Fruit fly (Drosophila melanogaster) whole organism, prepupa: ENCODE results near the gene c12.1.

Source experiments
- Blimp-1 ChIP-seq: fragments of 200-800 bp; sonication (Bioruptor generic); optimal IDR thresholded peaks from 3 replicates; lab custom pipeline; 2017; ENCODE audit warnings: missing biosample characterization, missing genetic modification characterization, mild to moderate bottlenecking, moderate library complexity, missing genetic modification reagents
- CG10631 ChIP-seq: fragments of 200-800 bp; sonication (Bioruptor generic); optimal IDR thresholded peaks from 2 replicates; lab custom pipeline; 2016; ENCODE audit warnings: missing biosample characterization, missing genetic modification characterization
- CG10669 ChIP-seq: fragments of 200-800 bp; sonication (Bioruptor generic); optimal IDR thresholded peaks from 3 replicates; lab custom pipeline; 2018; ENCODE audit warnings: missing biosample characterization, mild to moderate bottlenecking, missing genetic modification characterization, moderate library complexity
- CG11294 ChIP-seq: fragments of 200-800 bp; sonication (Bioruptor generic); IDR thresholded peaks from 2 replicates; pipeline ENCODE4 v1.3.6; 2022; ENCODE audit warnings: missing biosample characterization, missing genetic modification characterization
- CG11762 ChIP-seq: fragments of 200-800 bp; sonication (Bioruptor generic); optimal IDR thresholded peaks from 3 replicates; lab custom pipeline; 2016; ENCODE audit warnings: missing biosample characterization, missing genetic modification characterization; ENCODE audit not compliant: insufficient read depth
- CG11902 ChIP-seq: fragments of 200-800 bp; sonication (Bioruptor generic); optimal IDR thresholded peaks from 3 replicates; lab custom pipeline; 2016; ENCODE audit warnings: missing biosample characterization, missing genetic modification characterization
- CG15336 ChIP-seq: fragments of 200-800 bp; sonication (Bioruptor generic); IDR thresholded peaks from 2 replicates; pipeline ENCODE4 v1.3.6; 2022; ENCODE audit warnings: missing biosample characterization, missing genetic modification characterization
- CG1621 ChIP-seq: fragments of 200-800 bp; sonication (Bioruptor generic); optimal IDR thresholded peaks from 3 replicates; lab custom pipeline; 2018; ENCODE audit warnings: missing biosample characterization, mild to moderate bottlenecking, missing genetic modification characterization
- CG16779 ChIP-seq: fragments of 200-800 bp; sonication (Bioruptor generic); optimal IDR thresholded peaks from 3 replicates; lab custom pipeline; 2017; ENCODE audit warnings: missing biosample characterization, mild to moderate bottlenecking, missing genetic modification characterization
- CG3032 ChIP-seq: fragments of 200-800 bp; optimal IDR thresholded peaks from 2 replicates; lab custom pipeline; 2019; ENCODE audit warnings: missing biosample characterization, mild to moderate bottlenecking, missing genetic modification characterization, moderate library complexity
- CG31627 ChIP-seq: fragments of 200-800 bp; sonication (Bioruptor generic); optimal IDR thresholded peaks from 3 replicates; lab custom pipeline; 2016; ENCODE audit warnings: missing biosample characterization, missing genetic modification characterization
- CG32006 ChIP-seq: fragments of 200-800 bp; sonication (Bioruptor generic); optimal IDR thresholded peaks from 3 replicates; lab custom pipeline; 2017; ENCODE audit warnings: missing biosample characterization, mild to moderate bottlenecking, missing genetic modification characterization
- CG34406 ChIP-seq: fragments of 200-800 bp; sonication (Bioruptor generic); optimal IDR thresholded peaks from 3 replicates; lab custom pipeline; 2016; ENCODE audit warnings: missing biosample characterization, missing genetic modification characterization
- CG3919 ChIP-seq: fragments of 200-800 bp; sonication (Bioruptor generic); optimal IDR thresholded peaks from 3 replicates; lab custom pipeline; 2016; ENCODE audit warnings: missing biosample characterization, missing genetic modification characterization
- CG4318 ChIP-seq: fragments of 200-800 bp; sonication (Bioruptor generic); optimal IDR thresholded peaks from 3 replicates; lab custom pipeline; 2017; ENCODE audit warnings: missing biosample characterization, mild to moderate bottlenecking, missing genetic modification characterization
- CG6163 ChIP-seq: fragments of 200-800 bp; sonication (Bioruptor generic); IDR thresholded peaks from 3 replicates; pipeline ENCODE4 v1.3.6; 2022; ENCODE audit warnings: missing biosample characterization, missing genetic modification characterization
- CG6276 ChIP-seq: fragments of 200-800 bp; sonication (Bioruptor generic); optimal IDR thresholded peaks from 2 replicates; lab custom pipeline; 2017; ENCODE audit warnings: missing biosample characterization, mild to moderate bottlenecking, missing genetic modification characterization
- CG6792 ChIP-seq: fragments of 200-800 bp; sonication (Bioruptor generic); optimal IDR thresholded peaks from 3 replicates; lab custom pipeline; 2016; ENCODE audit warnings: missing biosample characterization, missing genetic modification characterization
- CG6808 ChIP-seq: fragments of 200-800 bp; sonication (Bioruptor generic); optimal IDR thresholded peaks from 3 replicates; lab custom pipeline; 2017; ENCODE audit warnings: missing biosample characterization, missing genetic modification characterization, mild to moderate bottlenecking, moderate library complexity, missing genetic modification reagents
- CG7368 ChIP-seq: fragments of 200-800 bp; sonication (Bioruptor generic); optimal IDR thresholded peaks from 3 replicates; lab custom pipeline; 2016; ENCODE audit warnings: missing biosample characterization, missing genetic modification characterization
- CG8119 ChIP-seq: fragments of 200-800 bp; sonication (Bioruptor generic); IDR thresholded peaks from 3 replicates; pipeline ENCODE4 v1.3.6; 2022; ENCODE audit warnings: missing biosample characterization, missing genetic modification characterization
- CG8632 ChIP-seq: fragments of 200-800 bp; sonication (Bioruptor generic); optimal IDR thresholded peaks from 3 replicates; lab custom pipeline; 2016; ENCODE audit warnings: missing biosample characterization, missing genetic modification characterization
- CG9139 ChIP-seq: fragments of 200-800 bp; sonication (Bioruptor generic); optimal IDR thresholded peaks from 3 replicates; lab custom pipeline; 2017; ENCODE audit warnings: missing biosample characterization, mild to moderate bottlenecking, missing genetic modification characterization
- Eip78C ChIP-seq: fragments of 200-800 bp; sonication (Bioruptor generic); peaks from one replicate; lab custom pipeline; 2016; ENCODE audit warnings: missing biosample characterization, missing genetic modification characterization
- Eip93F ChIP-seq: fragments of 200-800 bp; sonication (Bioruptor generic); optimal IDR thresholded peaks from 2 replicates; lab custom pipeline; 2016; ENCODE audit warnings: missing biosample characterization, mild to moderate bottlenecking, missing genetic modification characterization
- Ets21C ChIP-seq: fragments of 200-800 bp; sonication (Bioruptor generic); optimal IDR thresholded peaks from 3 replicates; lab custom pipeline; 2016; ENCODE audit warnings: missing biosample characterization, missing genetic modification characterization
- Ets96B ChIP-seq: fragments of 200-800 bp; optimal IDR thresholded peaks from 2 replicates; lab custom pipeline; 2019; ENCODE audit warnings: missing biosample characterization, mild to moderate bottlenecking, missing genetic modification characterization, moderate library complexity
- Gug ChIP-seq: fragments of 200-800 bp; sonication (Bioruptor generic); IDR thresholded peaks from 2 replicates; pipeline ENCODE4 v1.3.6; 2022; ENCODE audit warnings: missing biosample characterization, missing genetic modification characterization
- Hr38 ChIP-seq: sonication (Bioruptor generic); optimal IDR thresholded peaks from 2 replicates; lab custom pipeline; 2016; ENCODE audit warnings: missing biosample characterization, missing genetic modification characterization
- Hr39 ChIP-seq: fragments of 200-800 bp; sonication (Bioruptor generic); optimal IDR thresholded peaks from 2 replicates; lab custom pipeline; 2016; ENCODE audit warnings: missing biosample characterization, missing genetic modification characterization
- Hr4 ChIP-seq: fragments of 200-800 bp; sonication (Bioruptor generic); optimal IDR thresholded peaks from 3 replicates; lab custom pipeline; 2016; ENCODE audit warnings: missing biosample characterization, missing genetic modification characterization
- Lpt ChIP-seq: fragments of 200-800 bp; sonication (Bioruptor generic); optimal IDR thresholded peaks from 3 replicates; lab custom pipeline; 2016; ENCODE audit warnings: missing biosample characterization, missing genetic modification characterization
- Met ChIP-seq: fragments of 200-800 bp; sonication (Bioruptor generic); optimal IDR thresholded peaks from 3 replicates; lab custom pipeline; 2016; ENCODE audit warnings: missing biosample characterization, missing genetic modification characterization
- OdsH ChIP-seq: fragments of 200-800 bp; sonication (Bioruptor generic); optimal IDR thresholded peaks from 3 replicates; lab custom pipeline; 2016; ENCODE audit warnings: missing biosample characterization, missing genetic modification characterization
- Smox ChIP-seq: fragments of 200-800 bp; sonication (Bioruptor generic); optimal IDR thresholded peaks from 3 replicates; lab custom pipeline; 2016; ENCODE audit warnings: missing biosample characterization, missing genetic modification characterization
- Sox102F ChIP-seq: fragments of 200-800 bp; sonication (Bioruptor generic); optimal IDR thresholded peaks from 2 replicates; lab custom pipeline; 2016; ENCODE audit warnings: missing biosample characterization, mild to moderate bottlenecking, missing genetic modification characterization
- Sox14 ChIP-seq: fragments of 200-800 bp; sonication (Bioruptor generic); optimal IDR thresholded peaks from 3 replicates; lab custom pipeline; 2016; ENCODE audit warnings: missing biosample characterization, missing genetic modification characterization
- Sox15 ChIP-seq: fragments of 200-800 bp; sonication (Bioruptor generic); optimal IDR thresholded peaks from 3 replicates; lab custom pipeline; 2016; ENCODE audit warnings: missing biosample characterization, missing genetic modification characterization
- achi ChIP-seq: fragments of 200-800 bp; sonication (Bioruptor generic); optimal IDR thresholded peaks from 3 replicates; lab custom pipeline; 2016; ENCODE audit warnings: missing biosample characterization, missing genetic modification characterization
- cyc ChIP-seq: fragments of 200-800 bp; sonication (Bioruptor generic); optimal IDR thresholded peaks from 3 replicates; lab custom pipeline; 2016; ENCODE audit warnings: missing biosample characterization, missing genetic modification characterization
- dac ChIP-seq: fragments of 200-800 bp; sonication (Bioruptor generic); optimal IDR thresholded peaks from 2 replicates; lab custom pipeline; 2017; ENCODE audit warnings: missing biosample characterization, mild to moderate bottlenecking, missing genetic modification characterization
- dsx ChIP-seq: fragments of 200-800 bp; optimal IDR thresholded peaks from 3 replicates; lab custom pipeline; 2019; ENCODE audit warnings: missing biosample characterization, mild to moderate bottlenecking, missing genetic modification characterization, moderate library complexity; ENCODE audit not compliant: poor library complexity, severe bottlenecking
- eg ChIP-seq: fragments of 200-800 bp; sonication (Bioruptor generic); IDR thresholded peaks from 3 replicates; pipeline ENCODE4 v1.3.6; 2022; ENCODE audit warnings: missing biosample characterization, missing genetic modification characterization
- esn ChIP-seq: fragments of 200-800 bp; sonication (Bioruptor generic); optimal IDR thresholded peaks from 2 replicates; lab custom pipeline; 2016; ENCODE audit warnings: missing biosample characterization, mild to moderate bottlenecking, missing genetic modification characterization, moderate library complexity
- fd59A ChIP-seq: fragments of 200-800 bp; sonication (Bioruptor generic); optimal IDR thresholded peaks from 2 replicates; lab custom pipeline; 2017; ENCODE audit warnings: missing biosample characterization, mild to moderate bottlenecking, missing genetic modification characterization, missing genetic modification reagents
- fd85E ChIP-seq: fragments of 200-800 bp; sonication (Bioruptor generic); optimal IDR thresholded peaks from 3 replicates; lab custom pipeline; 2016; ENCODE audit warnings: missing biosample characterization, missing genetic modification characterization
- lz ChIP-seq: fragments of 200-800 bp; sonication (Bioruptor generic); optimal IDR thresholded peaks from 3 replicates; lab custom pipeline; 2016; ENCODE audit warnings: missing biosample characterization, missing genetic modification characterization
- net ChIP-seq: fragments of 200-800 bp; sonication (Bioruptor generic); optimal IDR thresholded peaks from 3 replicates; lab custom pipeline; 2016; ENCODE audit warnings: missing biosample characterization, missing genetic modification characterization
- pdm3 ChIP-seq: fragments of 200-800 bp; sonication (Bioruptor generic); optimal IDR thresholded peaks from 3 replicates; lab custom pipeline; 2016; ENCODE audit warnings: missing biosample characterization, missing genetic modification characterization
- spab ChIP-seq: fragments of 200-800 bp; sonication (Bioruptor generic); optimal IDR thresholded peaks from 2 replicates; lab custom pipeline; 2017; ENCODE audit warnings: missing biosample characterization, mild to moderate bottlenecking, missing genetic modification characterization, missing genetic modification reagents
- ss ChIP-seq, 2 experiments: fragments of 200-800 bp; sonication (Bioruptor generic); optimal IDR thresholded peaks; 2 replicates in 1 of 2; 3 replicates in 1 of 2; lab custom pipeline; 2017 to 2018; ENCODE audit warnings: mild to moderate bottlenecking in 2 of 2, missing biosample characterization in 2 of 2, missing genetic modification characterization in 2 of 2, moderate library complexity in 1 of 2
- svp ChIP-seq: fragments of 200-800 bp; sonication (Bioruptor generic); peaks from one replicate; lab custom pipeline; 2016; ENCODE audit warnings: missing biosample characterization, missing genetic modification characterization
- topi ChIP-seq: fragments of 200-800 bp; sonication (Bioruptor generic); optimal IDR thresholded peaks from 3 replicates; lab custom pipeline; 2016; ENCODE audit warnings: missing biosample characterization, missing genetic modification characterization

c12.1 gene

dm6 chrX:9317100-9317499 lies 1.9 kb downstream of the c12.1 start:
- TF ChIP-seq Eip78C (GFP tag; lab: Kevin White, UChicago) (peak; percentile 72), Hr4 (GFP tag; lab: Kevin White, UChicago) (no peak), fd59A (GFP tag; lab: Kevin White, UChicago) (no peak), fd85E (GFP tag; lab: Kevin White, UChicago) (no peak), topi (GFP tag; lab: Kevin White, UChicago) (peak; percentile 25), CG3032 (tag; lab: Kevin White, UChicago) (no peak), net (GFP tag; lab: Kevin White, UChicago) (no peak), CG7368 (GFP tag; lab: Kevin White, UChicago) (no peak), Met (peak; percentile 30), dsx (GFP tag; lab: Kevin White, UChicago) (no peak), eg (GFP tag; lab: Robert Waterston, UW) (no peak), Ets96B (tag; lab: Kevin White, UChicago) (peak; percentile 18), CG34406 (no peak), CG3919 (GFP tag; lab: Kevin White, UChicago) (no peak), CG15336 (GFP tag; lab: Robert Waterston, UW) (no peak), CG1621 (tag; lab: Kevin White, UChicago) (peak; percentile 6), lz (GFP tag; lab: Kevin White, UChicago) (peak; percentile 64), Blimp-1 (GFP tag; lab: Kevin White, UChicago) (no peak), Hr38 (no peak), CG32006 (GFP tag; lab: Kevin White, UChicago) (no peak), achi (GFP tag; lab: Kevin White, UChicago) (no peak), CG31627 (GFP tag; lab: Kevin White, UChicago) (peak; percentile 38), dac (no peak), CG6808 (GFP tag; lab: Kevin White, UChicago) (peak; percentile 9), CG8119 (no peak), Lpt (GFP tag; lab: Kevin White, UChicago) (no peak), ss (GFP tag; optimal IDR thresholded peaks at IDR 0.05; lab: Kevin White, UChicago) (no peak), Sox15 (GFP tag; lab: Kevin White, UChicago) (no peak), spab (GFP tag; lab: Kevin White, UChicago) (no peak), esn (GFP tag; lab: Kevin White, UChicago) (peak; percentile 21), Smox (GFP tag; lab: Kevin White, UChicago) (peak; percentile 28), Sox102F (GFP tag; lab: Kevin White, UChicago) (peak; percentile 14), CG9139 (GFP tag; lab: Kevin White, UChicago) (no peak), Sox14 (GFP tag; lab: Kevin White, UChicago) (peak; percentile 13), CG6276 (GFP tag; lab: Kevin White, UChicago) (no peak), pdm3 (peak; percentile 10), CG16779 (tag; lab: Kevin White, UChicago) (no peak), CG4318 (no peak), Eip93F (GFP tag; lab: Kevin White, UChicago) (no peak), CG11294 (GFP tag; lab: Robert Waterston, UW) (no peak), CG10669 (no peak), CG8632 (GFP tag; lab: Kevin White, UChicago) (no peak), CG11762 (no peak), CG6163 (GFP tag; lab: Robert Waterston, UW) (no peak), cyc (GFP tag; lab: Kevin White, UChicago) (peak; percentile 40), Hr39 (GFP tag; lab: Kevin White, UChicago) (peak; percentile 44), CG6792 (GFP tag; lab: Kevin White, UChicago) (no peak), CG11902 (GFP tag; lab: Kevin White, UChicago) (no peak), OdsH (no peak), Gug (no peak), Ets21C (no peak), CG10631 (GFP tag; lab: Kevin White, UChicago) (no peak), svp (peak; percentile 80)
